Worm (Caenorhabditis elegans) whole organism, L3 larva: ENCODE data around the gene K09E9.1.
A peak's percentile ranks its signal among the peaks of the same experiment; 100 is the strongest.

ENCODE experiments used
- R02D3.7 ChIP-seq: fragments of 150-350 bp; optimal IDR thresholded peaks from 2 replicates; lab custom pipeline; 2014; ENCODE audit warnings: missing biosample characterization, missing genetic modification characterization
- ZK546.5 ChIP-seq: sonication (generic microtip); optimal IDR thresholded peaks from 2 replicates; lab custom pipeline; 2017; ENCODE audit warnings: missing biosample characterization, missing genetic modification characterization
- aly-2 ChIP-seq: fragments of 150-350 bp; optimal IDR thresholded peaks from 2 replicates; lab custom pipeline; 2014; ENCODE audit warnings: missing biosample characterization, missing genetic modification characterization
- ama-1 ChIP-seq: fragments of 150-350 bp; optimal IDR thresholded peaks from 2 replicates; lab custom pipeline; 2018
- ceh-16 ChIP-seq: sonication (generic microtip); optimal IDR thresholded peaks from 2 replicates; lab custom pipeline; 2017; ENCODE audit warnings: missing biosample characterization, missing genetic modification characterization
- ceh-28 ChIP-seq: fragments of 150-350 bp; optimal IDR thresholded peaks from 2 replicates; lab custom pipeline; 2014; ENCODE audit warnings: missing biosample characterization, missing genetic modification reagents, missing genetic modification characterization
- ceh-82 ChIP-seq: fragments of 150-350 bp; optimal IDR thresholded peaks from 2 replicates; lab custom pipeline; 2014; ENCODE audit warnings: missing biosample characterization, missing genetic modification characterization
- ceh-9 ChIP-seq: sonication (generic microtip); optimal IDR thresholded peaks from 2 replicates; lab custom pipeline; 2018; ENCODE audit warnings: missing biosample characterization, missing genetic modification characterization
- daf-12 ChIP-seq: fragments of 150-350 bp; optimal IDR thresholded peaks from 2 replicates; lab custom pipeline; 2014; ENCODE audit warnings: missing biosample characterization, missing genetic modification reagents, missing genetic modification characterization
- egl-27 ChIP-seq: sonication (generic microtip); optimal IDR thresholded peaks from 4 replicates; lab custom pipeline; 2017; ENCODE audit warnings: missing biosample characterization, missing genetic modification reagents, missing genetic modification characterization
- egl-5 ChIP-seq: fragments of 150-350 bp; optimal IDR thresholded peaks from 2 replicates; lab custom pipeline; 2017; ENCODE audit warnings: missing biosample characterization, missing genetic modification reagents, missing genetic modification characterization, inconsistent platforms
- elt-1 ChIP-seq: fragments of 150-350 bp; optimal IDR thresholded peaks from 2 replicates; lab custom pipeline; 2014; ENCODE audit warnings: missing biosample characterization, missing genetic modification characterization
- elt-2 ChIP-seq: sonication (generic microtip); optimal IDR thresholded peaks from 2 replicates; lab custom pipeline; 2016; ENCODE audit warnings: missing genetic modification reagents, mild to moderate bottlenecking, missing genetic modification characterization, missing compliant biosample characterization
- elt-3 ChIP-seq, 3 experiments: fragments of 150-350 bp in 1 of 3; sonication (generic microtip) in 2 of 3; optimal IDR thresholded peaks; 2 replicates in 2 of 3; 4 replicates in 1 of 3; lab custom pipeline; 2014 to 2017; ENCODE audit warnings: missing biosample characterization in 3 of 3, missing genetic modification characterization in 3 of 3
- eor-1 ChIP-seq, 2 experiments: fragments of 150-350 bp; optimal IDR thresholded peaks; 2 replicates each; lab custom pipeline; 2014 to 2018; ENCODE audit warnings: missing biosample characterization in 2 of 2, missing genetic modification characterization in 2 of 2
- fkh-10 ChIP-seq: sonication (generic microtip); optimal IDR thresholded peaks from 2 replicates; lab custom pipeline; 2017; ENCODE audit warnings: missing biosample characterization, missing genetic modification reagents, missing genetic modification characterization
- fkh-2 ChIP-seq: fragments of 150-350 bp; optimal IDR thresholded peaks from 2 replicates; lab custom pipeline; 2014; ENCODE audit warnings: missing biosample characterization, missing genetic modification reagents, missing genetic modification characterization
- fos-1 ChIP-seq: fragments of 150-350 bp; optimal IDR thresholded peaks from 2 replicates; lab custom pipeline; 2014; ENCODE audit warnings: missing biosample characterization, missing genetic modification characterization
- hmg-11 ChIP-seq: sonication (generic microtip); optimal IDR thresholded peaks from 2 replicates; lab custom pipeline; 2016; ENCODE audit warnings: missing genetic modification characterization, missing compliant biosample characterization
- jun-1 ChIP-seq: fragments of 150-350 bp; optimal IDR thresholded peaks from 2 replicates; lab custom pipeline; 2014; ENCODE audit warnings: missing biosample characterization, missing genetic modification reagents, missing genetic modification characterization
- lin-15B ChIP-seq: fragments of 150-350 bp; optimal IDR thresholded peaks from 2 replicates; lab custom pipeline; 2014; ENCODE audit warnings: missing biosample characterization, missing genetic modification characterization
- lin-39 ChIP-seq: fragments of 150-350 bp; optimal IDR thresholded peaks from 2 replicates; lab custom pipeline; 2018; ENCODE audit warnings: missing biosample characterization, missing genetic modification reagents, missing genetic modification characterization
- lsy-12 ChIP-seq: sonication (generic microtip); optimal IDR thresholded peaks from 2 replicates; lab custom pipeline; 2016; ENCODE audit warnings: mild to moderate bottlenecking, missing genetic modification characterization, missing compliant biosample characterization
- mdl-1 ChIP-seq: fragments of 150-350 bp; optimal IDR thresholded peaks from 2 replicates; lab custom pipeline; 2014; ENCODE audit warnings: missing biosample characterization, missing genetic modification characterization
- mml-1 ChIP-seq: fragments of 150-350 bp; sonication (generic microtip); optimal IDR thresholded peaks from 3 replicates; lab custom pipeline; 2014; ENCODE audit warnings: missing biosample characterization, missing genetic modification characterization
- nfya-1 ChIP-seq: sonication (generic microtip); optimal IDR thresholded peaks from 2 replicates; lab custom pipeline; 2017; ENCODE audit warnings: missing genetic modification characterization, mild to moderate bottlenecking, missing compliant biosample characterization, antibody characterized with exemption, moderate library complexity; ENCODE audit not compliant: insufficient read depth
- nhr-11 ChIP-seq: fragments of 150-350 bp; optimal IDR thresholded peaks from 2 replicates; lab custom pipeline; 2014; ENCODE audit warnings: missing biosample characterization, missing genetic modification characterization
- nhr-12 ChIP-seq: fragments of 150-350 bp; optimal IDR thresholded peaks from 2 replicates; lab custom pipeline; 2014; ENCODE audit warnings: missing biosample characterization, missing genetic modification characterization
- nhr-23 ChIP-seq: fragments of 150-350 bp; optimal IDR thresholded peaks from 2 replicates; lab custom pipeline; 2014; ENCODE audit warnings: missing biosample characterization, missing genetic modification reagents, missing genetic modification characterization
- nhr-237 ChIP-seq: fragments of 150-350 bp; optimal IDR thresholded peaks from 2 replicates; lab custom pipeline; 2014; ENCODE audit warnings: missing biosample characterization, missing genetic modification characterization
- nhr-25 ChIP-seq: sonication (generic microtip); optimal IDR thresholded peaks from 2 replicates; lab custom pipeline; 2017; ENCODE audit warnings: missing biosample characterization, missing genetic modification characterization
- nhr-28 ChIP-seq: fragments of 150-350 bp; optimal IDR thresholded peaks from 2 replicates; lab custom pipeline; 2014; ENCODE audit warnings: missing biosample characterization, missing genetic modification characterization
- nhr-43 ChIP-seq: sonication (generic microtip); optimal IDR thresholded peaks from 2 replicates; lab custom pipeline; 2016; ENCODE audit warnings: mild to moderate bottlenecking, missing genetic modification characterization, missing compliant biosample characterization; ENCODE audit not compliant: poor library complexity, severe bottlenecking
- nhr-67 ChIP-seq: fragments of 150-350 bp; optimal IDR thresholded peaks from 2 replicates; lab custom pipeline; 2014; ENCODE audit warnings: missing biosample characterization, missing genetic modification characterization
- nhr-76 ChIP-seq: fragments of 150-350 bp; sonication (generic microtip); optimal IDR thresholded peaks from 5 replicates; lab custom pipeline; 2014; ENCODE audit warnings: missing biosample characterization, missing genetic modification characterization
- nhr-77 ChIP-seq: fragments of 150-350 bp; optimal IDR thresholded peaks from 2 replicates; lab custom pipeline; 2014; ENCODE audit warnings: missing biosample characterization, missing genetic modification characterization
- pha-4 ChIP-seq: fragments of 150-350 bp; optimal IDR thresholded peaks from 2 replicates; lab custom pipeline; 2014; ENCODE audit warnings: missing biosample characterization, missing genetic modification reagents, missing genetic modification characterization
- pqm-1 ChIP-seq: fragments of 150-350 bp; optimal IDR thresholded peaks from 2 replicates; lab custom pipeline; 2017; ENCODE audit warnings: missing biosample characterization, missing genetic modification characterization, inconsistent platforms
- sea-2 ChIP-seq: fragments of 150-350 bp; sonication (generic microtip); optimal IDR thresholded peaks from 4 replicates; lab custom pipeline; 2014; ENCODE audit warnings: missing biosample characterization, missing genetic modification reagents, missing genetic modification characterization
- skn-1 ChIP-seq: fragments of 150-350 bp; optimal IDR thresholded peaks from 2 replicates; lab custom pipeline; 2014; ENCODE audit warnings: missing biosample characterization, missing genetic modification characterization
- snpc-4 ChIP-seq: fragments of 150-350 bp; optimal IDR thresholded peaks from 2 replicates; lab custom pipeline; 2014; ENCODE audit warnings: missing biosample characterization, missing genetic modification characterization
- tbx-2 ChIP-seq: sonication (generic microtip); optimal IDR thresholded peaks from 2 replicates; lab custom pipeline; 2016; ENCODE audit warnings: mild to moderate bottlenecking, missing genetic modification characterization, missing compliant biosample characterization
- unc-39 ChIP-seq: sonication (generic microtip); optimal IDR thresholded peaks from 4 replicates; lab custom pipeline; 2017; ENCODE audit warnings: missing biosample characterization, missing genetic modification characterization
- unc-62 ChIP-seq: fragments of 150-350 bp; sonication (generic microtip); optimal IDR thresholded peaks from 4 replicates; lab custom pipeline; 2014; ENCODE audit warnings: missing biosample characterization, missing genetic modification reagents, missing genetic modification characterization
- zag-1 ChIP-seq: fragments of 150-350 bp; optimal IDR thresholded peaks from 2 replicates; lab custom pipeline; 2014; ENCODE audit warnings: missing biosample characterization, missing genetic modification characterization
- ztf-11 ChIP-seq: fragments of 150-350 bp; optimal IDR thresholded peaks from 2 replicates; lab custom pipeline; 2014; ENCODE audit warnings: missing biosample characterization, missing genetic modification characterization
- ztf-4 ChIP-seq: fragments of 150-350 bp; optimal IDR thresholded peaks from 2 replicates; lab custom pipeline; 2014; ENCODE audit warnings: missing biosample characterization, missing genetic modification characterization

K09E9.1 gene

ce11 chrX:15607498-15608019 is 12.7 kb upstream of the K09E9.1 start, which contains the start of gene nipi-3:
TSS of gene nipi-3 (plus strand) at chrX:15607969.
- peak; percentile 72 for TF ChIP-seq nhr-76 (tag; lab: Kevin White, UChicago)
- peak; percentile 83 for TF ChIP-seq skn-1 (tag; lab: Kevin White, UChicago)
- TF ChIP-seq snpc-4, result peak; percentile 73
- TF ChIP-seq fos-1 (tag; lab: Kevin White, UChicago), result peak; percentile 88
- TF ChIP-seq nhr-12, result no peak
- peak; percentile 75 for TF ChIP-seq nhr-77
- peak; percentile 92 for TF ChIP-seq pha-4 (tag; lab: Kevin White, UChicago)
- no peak for TF ChIP-seq nhr-237 (tag; lab: Kevin White, UChicago)
- TF ChIP-seq egl-5 (tag; lab: Kevin White, UChicago), result peak; percentile 84
- TF ChIP-seq unc-62 (GFP tag; lab: Kevin White, UChicago), result peak; percentile 90
- TF ChIP-seq nhr-28, result no peak
- TF ChIP-seq ceh-9 (tag; lab: Kevin White, UChicago), result no peak
- TF ChIP-seq elt-3 (tag; optimal IDR thresholded peaks at IDR 0.05; lab: Kevin White, UChicago), result peak; percentile 15 to 97 (median 44)
- TF ChIP-seq unc-39 (tag; lab: Kevin White, UChicago), result no peak
- peak; percentile 88 for TF ChIP-seq ceh-28
- peak; percentile 84 for TF ChIP-seq lsy-12 (tag; lab: Kevin White, UChicago)
- peak; percentile 75 for TF ChIP-seq hmg-11
- TF ChIP-seq nhr-43, result peak; percentile 64
- TF ChIP-seq mdl-1 (tag; lab: Kevin White, UChicago), result peak; percentile 94
- TF ChIP-seq elt-2 (tag; lab: Kevin White, UChicago), result peak; percentile 96
- TF ChIP-seq jun-1 (tag; lab: Kevin White, UChicago), result peak; percentile 98
- no peak for TF ChIP-seq daf-12
- no peak for TF ChIP-seq nhr-67 (tag; lab: Kevin White, UChicago)
- TF ChIP-seq eor-1 (tag; optimal IDR thresholded peaks at IDR 0.05; lab: Kevin White, UChicago), result peak in 1 of 2 experiments; percentile 47
- peak; percentile 71 for TF ChIP-seq R02D3.7 (tag; lab: Kevin White, UChicago)
- peak; percentile 85 for TF ChIP-seq ztf-4 (tag; lab: Kevin White, UChicago)
- no peak for TF ChIP-seq fkh-10 (GFP tag; lab: Kevin White, UChicago)
- TF ChIP-seq egl-27 (tag; lab: Kevin White, UChicago), result peak; percentile 90
- peak; percentile 98 for TF ChIP-seq nhr-25 (tag; lab: Kevin White, UChicago)
- no peak for TF ChIP-seq ZK546.5
- TF ChIP-seq ceh-82 (tag; lab: Kevin White, UChicago), result peak; percentile 27
- peak; percentile 19 for TF ChIP-seq zag-1 (tag; lab: Kevin White, UChicago)
- TF ChIP-seq pqm-1 (tag; lab: Kevin White, UChicago), result peak; percentile 96
- TF ChIP-seq lin-39 (tag; lab: Kevin White, UChicago), result peak; percentile 91
- peak; percentile 68 for TF ChIP-seq lin-15B (tag; lab: Kevin White, UChicago)
- TF ChIP-seq sea-2 (GFP tag; lab: Kevin White, UChicago), result peak; percentile 70
- peak; percentile 91 for TF ChIP-seq nfya-1
- peak; percentile 64 for TF ChIP-seq tbx-2 (tag; lab: Kevin White, UChicago)
- TF ChIP-seq ceh-16, result no peak
- no peak for TF ChIP-seq mml-1 (tag; lab: Kevin White, UChicago)
- no peak for TF ChIP-seq ztf-11 (tag; lab: Kevin White, UChicago)
- TF ChIP-seq elt-1 (tag; lab: Kevin White, UChicago), result peak; percentile 76
- TF ChIP-seq ama-1 (lab: Kevin White, UChicago), result peak; percentile 79
- no peak for TF ChIP-seq fkh-2 (tag; lab: Kevin White, UChicago)
- TF ChIP-seq aly-2, result peak; percentile 12
- peak; percentile 93 for TF ChIP-seq nhr-11 (tag; lab: Kevin White, UChicago)
- peak; percentile 95 for TF ChIP-seq nhr-23 (tag; lab: Kevin White, UChicago)
